Worm (Caenorhabditis elegans): ENCODE results near the gene T09F5.2.

Gene T09F5.2

ce11 chrV:15143798-15144197, 7.0 kb upstream of the T09F5.2 start, which contains the start of gene K08F9.4:
K08F9.4 (plus strand) TSS chrV:15144019.
- TF ChIP-seq ama-1 (optimal IDR thresholded peaks at IDR 0.05) (no peak), sea-1 (GFP tag; conservative IDR thresholded peaks at IDR 0.05) (no peak), hmbx-1 (tag; optimal IDR thresholded peaks at IDR 0.05) (no peak), flt-1 (GFP tag; IDR thresholded peaks at IDR 0.05) (no peak), scrt-1 (GFP tag; IDR thresholded peaks at IDR 0.05) (no peak), ceh-13 (GFP tag; optimal IDR thresholded peaks at IDR 0.05) (no peak), aly-1 (tag; optimal IDR thresholded peaks at IDR 0.05) (no peak), tbx-11 (GFP tag; IDR thresholded peaks at IDR 0.05) (no peak), ceh-36 (tag; optimal IDR thresholded peaks at IDR 0.05) (no peak), F13C5.2 (tag; optimal IDR thresholded peaks at IDR 0.05) (no peak)

DNA sequence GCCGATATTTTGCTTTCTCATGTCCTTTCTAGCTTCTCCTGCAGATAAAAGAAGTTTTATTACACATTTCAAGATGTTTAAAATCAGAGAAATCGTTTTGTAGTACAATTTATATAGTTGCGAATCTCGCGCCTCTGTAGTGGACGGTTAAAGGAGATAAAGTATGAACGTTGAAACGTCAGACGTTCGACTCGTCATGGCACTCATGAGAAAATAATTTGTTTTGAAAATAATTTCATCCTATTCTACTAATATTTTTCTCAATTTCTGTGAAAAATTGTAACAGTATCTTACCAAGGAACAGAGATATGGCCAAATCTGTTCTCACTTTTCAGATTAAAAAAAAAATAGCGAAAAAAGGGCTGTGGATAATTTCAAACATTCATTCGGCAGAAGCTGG, 3.0 kb upstream of the T09F5.2 start, which contains the start of gene T09F5.20:
Gene T09F5.20, minus strand, starts transcription at position 101 of the 400 bp plus-strand sequence.
- no peak for TF ChIP-seq hmbx-1 (tag; optimal IDR thresholded peaks at IDR 0.05)
- no peak for TF ChIP-seq flt-1 (GFP tag; IDR thresholded peaks at IDR 0.05)
- TF ChIP-seq ceh-13 (GFP tag; optimal IDR thresholded peaks at IDR 0.05): no peak

- TF ChIP-seq aly-1 (tag; optimal IDR thresholded peaks at IDR 0.05) (no peak), hnd-1 (tag; optimal IDR thresholded peaks at IDR 0.05) (no peak), tbx-11 (GFP tag; IDR thresholded peaks at IDR 0.05) (no peak), sea-1 (GFP tag; conservative IDR thresholded peaks at IDR 0.05) (no peak), scrt-1 (GFP tag; IDR thresholded peaks at IDR 0.05) (no peak), hmbx-1 (tag; optimal IDR thresholded peaks at IDR 0.05) (no peak), hmg-4 (GFP tag; optimal IDR thresholded peaks at IDR 0.05) (no peak), pes-1 (GFP tag; IDR thresholded peaks at IDR 0.05) (no peak), B0310.2 (tag; optimal IDR thresholded peaks at IDR 0.05) (no peak), flt-1 (GFP tag; IDR thresholded peaks at IDR 0.05) (no peak), ets-7 (tag; optimal IDR thresholded peaks at IDR 0.05) (no peak), tbx-37 (GFP tag; conservative IDR thresholded peaks at IDR 0.05) (no peak)
These were observed 2.0 kb upstream of the T09F5.2 start, which contains the start of gene T09F5.1 for ce11 chrV:15148800-15149199. T09F5.1 (plus strand) TSS chrV:15149100.

- TF ChIP-seq ceh-36 (tag; optimal IDR thresholded peaks at IDR 0.05) (no peak), tra-4 (tag; optimal IDR thresholded peaks at IDR 0.05) (no peak), ets-7 (tag; optimal IDR thresholded peaks at IDR 0.05) (no peak), tbx-37 (GFP tag; conservative IDR thresholded peaks at IDR 0.05) (no peak), tbx-11 (GFP tag; IDR thresholded peaks at IDR 0.05) (no peak), F13C5.2 (tag; optimal IDR thresholded peaks at IDR 0.05) (no peak), hnd-1 (tag; optimal IDR thresholded peaks at IDR 0.05) (no peak), ceh-13 (GFP tag; optimal IDR thresholded peaks at IDR 0.05) (no peak), scrt-1 (GFP tag; IDR thresholded peaks at IDR 0.05) (no peak)
These were observed 585 bp upstream of the T09F5.2 start for ce11 chrV:15150176-15150575.

DNA sequence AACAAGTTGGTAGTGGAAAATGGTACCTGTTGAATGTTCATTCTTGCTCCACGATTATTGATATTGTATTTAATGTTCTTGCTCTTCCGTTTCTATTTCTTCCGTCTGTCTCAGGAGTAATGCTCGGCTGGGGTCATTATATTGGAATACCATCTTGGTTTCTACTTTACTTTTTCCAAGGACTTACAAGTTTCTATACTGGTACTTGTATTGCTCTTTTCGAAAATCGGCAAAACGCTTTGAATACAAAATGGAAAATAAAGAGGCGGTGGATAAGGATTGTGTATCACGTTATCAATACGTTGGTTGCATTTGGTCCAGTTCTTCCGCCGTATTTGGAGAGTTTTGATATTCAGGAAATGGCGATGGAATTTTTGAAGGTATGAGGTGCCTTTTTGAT, 1.2 kb downstream of the T09F5.2 start:
- no peak for TF ChIP-seq tra-4 (tag; optimal IDR thresholded peaks at IDR 0.05)
- no peak for TF ChIP-seq tbx-37 (GFP tag; conservative IDR thresholded peaks at IDR 0.05)
- TF ChIP-seq hmbx-1 (tag; optimal IDR thresholded peaks at IDR 0.05): no peak
- TF ChIP-seq pes-1 (GFP tag; IDR thresholded peaks at IDR 0.05): no peak
- no peak for TF ChIP-seq tbx-11 (GFP tag; IDR thresholded peaks at IDR 0.05)
- no peak for TF ChIP-seq sea-1 (GFP tag; conservative IDR thresholded peaks at IDR 0.05)
- no peak for TF ChIP-seq scrt-1 (GFP tag; IDR thresholded peaks at IDR 0.05)
- TF ChIP-seq ets-7 (tag; optimal IDR thresholded peaks at IDR 0.05): no peak
- no peak for TF ChIP-seq aly-1 (tag; optimal IDR thresholded peaks at IDR 0.05)
- no peak for TF ChIP-seq B0310.2 (tag; optimal IDR thresholded peaks at IDR 0.05)
- TF ChIP-seq flt-1 (GFP tag; IDR thresholded peaks at IDR 0.05): no peak
- TF ChIP-seq F13C5.2 (tag; optimal IDR thresholded peaks at IDR 0.05): no peak
- no peak for TF ChIP-seq ceh-36 (tag; optimal IDR thresholded peaks at IDR 0.05)
- TF ChIP-seq ama-1 (optimal IDR thresholded peaks at IDR 0.05): no peak
- no peak for TF ChIP-seq hnd-1 (tag; optimal IDR thresholded peaks at IDR 0.05)
- TF ChIP-seq ceh-13 (GFP tag; optimal IDR thresholded peaks at IDR 0.05): no peak
- no peak for TF ChIP-seq hmg-4 (GFP tag; optimal IDR thresholded peaks at IDR 0.05)

ce11 chrV:15153277-15153676, 2.5 kb downstream of the T09F5.2 start, which contains the start of gene srh-55:
srh-55 (plus strand) TSS chrV:15153577.
- TF ChIP-seq tra-4 (tag; optimal IDR thresholded peaks at IDR 0.05) (no peak), hmbx-1 (tag; optimal IDR thresholded peaks at IDR 0.05) (no peak)

DNA sequence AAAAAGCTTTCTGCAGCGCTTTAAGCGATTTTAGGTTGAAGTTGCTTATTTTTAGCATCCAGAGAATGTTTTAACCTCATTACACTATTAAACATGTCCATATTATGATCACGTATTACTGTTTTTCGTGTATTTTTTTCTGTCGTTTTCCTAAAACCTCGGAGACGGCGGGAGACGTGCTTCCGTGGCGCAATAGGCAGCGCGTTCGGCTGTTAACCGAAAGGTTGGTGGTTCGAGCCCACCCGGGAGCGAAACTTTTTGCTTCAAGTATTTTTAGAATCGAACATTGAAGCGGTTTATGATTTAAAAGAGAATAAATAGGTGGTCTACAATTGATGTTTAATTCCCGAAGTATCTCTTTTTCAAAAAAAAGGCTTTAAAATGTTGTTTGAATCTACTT, 5.7 kb downstream of the T09F5.2 start:
- no peak for TF ChIP-seq B0310.2 (tag; optimal IDR thresholded peaks at IDR 0.05)
- no peak for TF ChIP-seq ama-1 (optimal IDR thresholded peaks at IDR 0.05)
- no peak for TF ChIP-seq scrt-1 (GFP tag; IDR thresholded peaks at IDR 0.05)
- no peak for TF ChIP-seq F13C5.2 (tag; optimal IDR thresholded peaks at IDR 0.05)
- TF ChIP-seq tra-4 (tag; optimal IDR thresholded peaks at IDR 0.05): no peak
- TF ChIP-seq tbx-11 (GFP tag; IDR thresholded peaks at IDR 0.05): no peak
- no peak for TF ChIP-seq ets-7 (tag; optimal IDR thresholded peaks at IDR 0.05)

ce11 chrV:15158691-15159090, 7.9 kb downstream of the T09F5.2 start, which contains the start of gene str-45:
str-45 (plus strand) TSS chrV:15158991.
- no peak for TF ChIP-seq tra-4 (tag; optimal IDR thresholded peaks at IDR 0.05)
- TF ChIP-seq scrt-1 (GFP tag; IDR thresholded peaks at IDR 0.05): no peak
- no peak for TF ChIP-seq hmbx-1 (tag; optimal IDR thresholded peaks at IDR 0.05)
- TF ChIP-seq hnd-1 (tag; optimal IDR thresholded peaks at IDR 0.05): no peak
- TF ChIP-seq hmg-4 (GFP tag; optimal IDR thresholded peaks at IDR 0.05): no peak
- TF ChIP-seq ets-7 (tag; optimal IDR thresholded peaks at IDR 0.05): no peak

ce11 chrV:15162697-15163096, 11.9 kb downstream of the T09F5.2 start, which contains the start of gene srz-11:
srz-11 (plus strand) TSS chrV:15163082.
- TF ChIP-seq aly-1 (tag; optimal IDR thresholded peaks at IDR 0.05): no peak
- no peak for TF ChIP-seq ets-7 (tag; optimal IDR thresholded peaks at IDR 0.05)
